Fruit fly (Drosophila melanogaster) whole organism, embryonic: ENCODE results near the gene Edg78E.
A peak's percentile ranks its signal among the peaks of the same experiment; 100 is the strongest.

Source experiments
- Bgb ChIP-seq: fragments of 200-800 bp; sonication (Bioruptor generic); IDR thresholded peaks from 2 replicates; pipeline ENCODE4 v1.3.6; 2022; ENCODE audit warnings: missing biosample characterization, missing genetic modification characterization; ENCODE audit not compliant: partially characterized antibody
- CG10565 ChIP-seq: fragments of 200-800 bp; sonication (Bioruptor generic); optimal IDR thresholded peaks from 3 replicates; lab custom pipeline; 2016; ENCODE audit warnings: missing biosample characterization, mild to moderate bottlenecking, missing genetic modification characterization
- CG10654 ChIP-seq: fragments of 200-800 bp; sonication (Bioruptor generic); optimal IDR thresholded peaks from 2 replicates; lab custom pipeline; 2016; ENCODE audit warnings: missing biosample characterization, missing genetic modification characterization
- CG11093 ChIP-seq: fragments of 200-800 bp; sonication (Bioruptor generic); IDR thresholded peaks from 3 replicates; pipeline ENCODE4 v1.3.6; 2022; ENCODE audit warnings: missing biosample characterization, missing genetic modification characterization
- CG11456 ChIP-seq: fragments of 200-800 bp; sonication (Bioruptor generic); IDR thresholded peaks from 3 replicates; pipeline ENCODE4 v1.3.6; 2022; ENCODE audit warnings: missing biosample characterization, missing genetic modification characterization
- CG11504 ChIP-seq: fragments of 200-800 bp; sonication (Bioruptor generic); optimal IDR thresholded peaks from 3 replicates; lab custom pipeline; 2019; ENCODE audit warnings: missing biosample characterization, mild to moderate bottlenecking, missing genetic modification characterization, moderate library complexity
- CG12744 ChIP-seq: fragments of 200-800 bp; sonication (Bioruptor generic); optimal IDR thresholded peaks from 2 replicates; lab custom pipeline; 2016; ENCODE audit warnings: missing biosample characterization, missing genetic modification characterization
- CG13775 ChIP-seq: fragments of 200-800 bp; sonication (Bioruptor generic); optimal IDR thresholded peaks from 3 replicates; lab custom pipeline; 2017; ENCODE audit warnings: missing biosample characterization, mild to moderate bottlenecking, missing genetic modification characterization
- CG15696 ChIP-seq: fragments of 200-800 bp; sonication (Bioruptor generic); optimal IDR thresholded peaks from 2 replicates; lab custom pipeline; 2019; ENCODE audit warnings: missing biosample characterization, mild to moderate bottlenecking, missing genetic modification characterization, moderate library complexity
- CG32772 ChIP-seq: fragments of 200-800 bp; sonication (Bioruptor generic); IDR thresholded peaks from 2 replicates; pipeline ENCODE4 v1.3.6; 2022; ENCODE audit warnings: missing biosample characterization, missing genetic modification characterization
- CG34422 ChIP-seq: fragments of 200-800 bp; sonication (Bioruptor generic); IDR thresholded peaks from 3 replicates; pipeline ENCODE4 v1.3.6; 2022; ENCODE audit warnings: missing biosample characterization, missing genetic modification characterization
- CG4404 ChIP-seq: fragments of 200-800 bp; sonication (Bioruptor generic); IDR thresholded peaks from 2 replicates; pipeline ENCODE4 v1.3.6; 2022; ENCODE audit warnings: missing biosample characterization, missing genetic modification characterization
- CG4707 ChIP-seq: fragments of 200-800 bp; sonication (Bioruptor generic); optimal IDR thresholded peaks from 2 replicates; lab custom pipeline; 2018; ENCODE audit warnings: missing biosample characterization, mild to moderate bottlenecking, missing genetic modification characterization, moderate library complexity
- CG5180 ChIP-seq: fragments of 200-800 bp; sonication (Bioruptor generic); optimal IDR thresholded peaks from 3 replicates; lab custom pipeline; 2017; ENCODE audit warnings: missing biosample characterization, missing genetic modification characterization, mild to moderate bottlenecking, moderate library complexity, missing genetic modification reagents
- CG6813 ChIP-seq: fragments of 200-800 bp; sonication (Bioruptor generic); optimal IDR thresholded peaks from 2 replicates; lab custom pipeline; 2017; ENCODE audit warnings: missing biosample characterization, missing genetic modification characterization, mild to moderate bottlenecking, moderate library complexity, missing genetic modification reagents
- CG7786 ChIP-seq: fragments of 200-800 bp; sonication (Bioruptor generic); optimal IDR thresholded peaks from 2 replicates; lab custom pipeline; 2016; ENCODE audit warnings: missing biosample characterization, missing genetic modification characterization
- Dad ChIP-seq: fragments of 200-800 bp; sonication (Bioruptor generic); optimal IDR thresholded peaks from 3 replicates; lab custom pipeline; 2016; ENCODE audit warnings: missing biosample characterization, missing genetic modification characterization
- Dek ChIP-seq: fragments of 200-800 bp; sonication (Bioruptor generic); optimal IDR thresholded peaks from 3 replicates; lab custom pipeline; 2019; ENCODE audit warnings: missing biosample characterization, mild to moderate bottlenecking, missing genetic modification characterization, moderate library complexity
- Doc3 ChIP-seq: fragments of 200-800 bp; sonication (Bioruptor generic); IDR thresholded peaks from 3 replicates; pipeline ENCODE4 v1.3.6; 2022; ENCODE audit warnings: missing biosample characterization, missing genetic modification characterization; ENCODE audit not compliant: partially characterized antibody
- GATAe ChIP-seq: fragments of 200-800 bp; sonication (Bioruptor generic); conservative IDR thresholded peaks from 2 replicates; pipeline ENCODE4 v1.3.6; 2022; ENCODE audit warnings: missing biosample characterization, missing genetic modification characterization
- Gsc ChIP-seq: fragments of 200-800 bp; sonication (Bioruptor generic); IDR thresholded peaks from 2 replicates; pipeline ENCODE4 v1.3.6; 2022; ENCODE audit warnings: missing biosample characterization, missing genetic modification characterization
- HmgD ChIP-seq: fragments of 200-800 bp; sonication (Bioruptor generic); optimal IDR thresholded peaks from 3 replicates; lab custom pipeline; 2016; ENCODE audit warnings: missing biosample characterization, missing genetic modification characterization
- Hr3 ChIP-seq: fragments of 200-800 bp; sonication (Bioruptor generic); optimal IDR thresholded peaks from 3 replicates; lab custom pipeline; 2016; ENCODE audit warnings: missing biosample characterization, missing genetic modification characterization
- Hr78 ChIP-seq, 2 experiments: fragments of 200-800 bp in 1 of 2; fragments of >200 bp in 1 of 2; sonication (Bioruptor generic) in 1 of 2; optimal IDR thresholded peaks; 2 replicates each; lab custom pipeline; 2017 to 2019; ENCODE audit warnings: missing biosample characterization in 2 of 2, missing genetic modification characterization in 2 of 2, mild to moderate bottlenecking in 1 of 2, moderate library complexity in 1 of 2
- Nf-YA ChIP-seq: fragments of 200-800 bp; sonication (Bioruptor generic); IDR thresholded peaks from 2 replicates; pipeline ENCODE4 v1.3.6; 2022; ENCODE audit warnings: missing biosample characterization, missing genetic modification characterization
- Nf-YB ChIP-seq: fragments of 200-800 bp; sonication (Bioruptor generic); optimal IDR thresholded peaks from 3 replicates; lab custom pipeline; 2019; ENCODE audit warnings: missing biosample characterization, mild to moderate bottlenecking, missing genetic modification characterization, moderate library complexity
- Scr ChIP-seq: fragments of 200-800 bp; sonication (Bioruptor generic); IDR thresholded peaks from 2 replicates; pipeline ENCODE4 v1.3.6; 2022; ENCODE audit warnings: missing biosample characterization, missing genetic modification characterization; ENCODE audit not compliant: partially characterized antibody
- abd-A ChIP-seq: fragments of 200-800 bp; sonication (Bioruptor generic); optimal IDR thresholded peaks from 3 replicates; lab custom pipeline; 2019; ENCODE audit warnings: missing biosample characterization, mild to moderate bottlenecking, missing genetic modification characterization, moderate library complexity
- az2 ChIP-seq: fragments of 200-800 bp; sonication (Bioruptor generic); optimal IDR thresholded peaks from 3 replicates; lab custom pipeline; 2016; ENCODE audit warnings: missing biosample characterization, missing genetic modification characterization
- cad ChIP-seq: fragments of >200 bp; optimal IDR thresholded peaks from 2 replicates; lab custom pipeline; 2017; ENCODE audit warnings: missing biosample characterization, missing genetic modification characterization
- crc ChIP-seq: fragments of 200-800 bp; sonication (Bioruptor generic); optimal IDR thresholded peaks from 2 replicates; lab custom pipeline; 2016; ENCODE audit warnings: missing biosample characterization, missing genetic modification characterization
- crol ChIP-seq: fragments of 200-800 bp; sonication (Bioruptor generic); IDR thresholded peaks from 2 replicates; pipeline ENCODE4 v1.3.6; 2022; ENCODE audit warnings: missing biosample characterization, missing genetic modification characterization
- dimm ChIP-seq: fragments of 200-800 bp; sonication (Bioruptor generic); IDR thresholded peaks from 2 replicates; pipeline ENCODE4 v1.3.6; 2022; ENCODE audit warnings: missing biosample characterization, missing genetic modification characterization
- ewg ChIP-seq: fragments of 200-800 bp; sonication (Bioruptor generic); optimal IDR thresholded peaks from 3 replicates; lab custom pipeline; 2017; ENCODE audit warnings: mild to moderate bottlenecking, missing biosample characterization, missing genetic modification reagents, missing genetic modification characterization
- fd64A ChIP-seq: fragments of 200-800 bp; sonication (Bioruptor generic); optimal IDR thresholded peaks from 3 replicates; lab custom pipeline; 2018; ENCODE audit warnings: missing biosample characterization, mild to moderate bottlenecking, missing genetic modification characterization
- gfzf ChIP-seq: fragments of 200-800 bp; sonication (Bioruptor generic); optimal IDR thresholded peaks from 2 replicates; lab custom pipeline; 2016; ENCODE audit warnings: missing biosample characterization, mild to moderate bottlenecking, missing genetic modification characterization, moderate library complexity
- gt ChIP-seq: fragments of 200-800 bp; sonication (Bioruptor generic); IDR thresholded peaks from 2 replicates; pipeline ENCODE4 v1.3.6; 2022; ENCODE audit warnings: missing biosample characterization, missing genetic modification characterization
- h ChIP-seq: fragments of >200 bp; optimal IDR thresholded peaks from 2 replicates; lab custom pipeline; 2017
- luna ChIP-seq: fragments of 200-800 bp; sonication (Bioruptor generic); optimal IDR thresholded peaks from 2 replicates; lab custom pipeline; 2016; ENCODE audit warnings: missing biosample characterization, missing genetic modification characterization
- nau ChIP-seq: fragments of 200-800 bp; sonication (Bioruptor generic); optimal IDR thresholded peaks from 3 replicates; lab custom pipeline; 2017; ENCODE audit warnings: missing biosample characterization, mild to moderate bottlenecking, missing genetic modification characterization, missing genetic modification reagents
- odd ChIP-seq: fragments of 200-800 bp; sonication (Bioruptor generic); optimal IDR thresholded peaks from 2 replicates; lab custom pipeline; 2017; ENCODE audit warnings: missing biosample characterization, mild to moderate bottlenecking, missing genetic modification characterization
- pnt ChIP-seq: fragments of 200-800 bp; sonication (Bioruptor generic); optimal IDR thresholded peaks from 3 replicates; lab custom pipeline; 2016; ENCODE audit warnings: missing biosample characterization, missing genetic modification characterization
- repo ChIP-seq: fragments of 200-800 bp; sonication (Bioruptor generic); optimal IDR thresholded peaks from 2 replicates; lab custom pipeline; 2016; ENCODE audit warnings: missing biosample characterization, missing genetic modification characterization
- sisA ChIP-seq: fragments of 200-800 bp; sonication (Bioruptor generic); IDR thresholded peaks from 2 replicates; pipeline ENCODE4 v1.3.6; 2022; ENCODE audit warnings: missing biosample characterization, missing genetic modification characterization
- slou ChIP-seq: fragments of 200-800 bp; sonication (Bioruptor generic); optimal IDR thresholded peaks from 3 replicates; lab custom pipeline; 2016; ENCODE audit warnings: missing biosample characterization, missing genetic modification characterization
- tll ChIP-seq, 2 experiments: fragments of 200-800 bp in 1 of 2; fragments of >200 bp in 1 of 2; sonication (Bioruptor generic) in 1 of 2; optimal IDR thresholded peaks; 2 replicates each; lab custom pipeline; 2017 to 2019; ENCODE audit warnings: missing biosample characterization in 2 of 2, missing genetic modification characterization in 2 of 2, mild to moderate bottlenecking in 1 of 2, moderate library complexity in 1 of 2
- ttk ChIP-seq: fragments of 200-800 bp; sonication (Bioruptor generic); IDR thresholded peaks from 2 replicates; pipeline ENCODE4 v2.1.2; 2022; ENCODE audit warnings: missing biosample characterization, missing genetic modification characterization
- zen2 ChIP-seq: fragments of 200-800 bp; sonication (Bioruptor generic); IDR thresholded peaks from 3 replicates; pipeline ENCODE4 v1.3.6; 2022; ENCODE audit warnings: missing biosample characterization, missing genetic modification characterization; ENCODE audit not compliant: partially characterized antibody

Gene Edg78E

dm6 chr3L:21276296-21277257 lies 21.0 kb downstream of the Edg78E start (continued):
- TF ChIP-seq CG11504 = peak; percentile 82
- TF ChIP-seq nau = no peak
- peak; percentile 67 for TF ChIP-seq crc
- peak; percentile 75 for TF ChIP-seq cad
- no peak for TF ChIP-seq CG6813 (GFP tag; lab: Kevin White, UChicago)
- no peak for TF ChIP-seq slou
- TF ChIP-seq abd-A (tag; lab: Kevin White, UChicago) = peak; percentile 94
- TF ChIP-seq h = no peak
- TF ChIP-seq Dad (GFP tag; lab: Kevin White, UChicago) = peak; percentile 29
- no peak for TF ChIP-seq Nf-YA (GFP tag; lab: Robert Waterston, UW)
- TF ChIP-seq Gsc (GFP tag; lab: Robert Waterston, UW) = no peak
- TF ChIP-seq zen2 (GFP tag; lab: Robert Waterston, UW) = no peak
- peak; percentile 11 for TF ChIP-seq CG5180
- TF ChIP-seq ewg (GFP tag; lab: Kevin White, UChicago) = peak; percentile 41
- TF ChIP-seq Bgb (GFP tag; lab: Robert Waterston, UW) = peak; percentile 29; the same call in 1 of the 2 replicates
- TF ChIP-seq pnt (GFP tag; lab: Kevin White, UChicago) = peak; percentile 68
- TF ChIP-seq luna (GFP tag; lab: Kevin White, UChicago) = no peak
- TF ChIP-seq Scr (GFP tag; lab: Robert Waterston, UW) = 0 out of 2 replicates have a peak, but pooled peaks have one; percentile 16
- peak; percentile 21 for TF ChIP-seq repo (GFP tag; lab: Kevin White, UChicago)
- no peak for TF ChIP-seq Hr78 (GFP tag; optimal IDR thresholded peaks at IDR 0.05; lab: Kevin White, UChicago)
- TF ChIP-seq Doc3 (GFP tag; lab: Robert Waterston, UW) = no peak
- 0 out of 2 replicates have a peak, but pooled peaks have one; percentile 11 for TF ChIP-seq ttk (GFP tag; lab: Robert Waterston, UW)
- peak; percentile 39 for TF ChIP-seq odd
- TF ChIP-seq CG11456 (GFP tag; lab: Robert Waterston, UW) = no peak
- TF ChIP-seq dimm (GFP tag; lab: Robert Waterston, UW) = no peak
- TF ChIP-seq CG15696 = peak; percentile 69
- no peak for TF ChIP-seq CG34422 (GFP tag; lab: Robert Waterston, UW)
- peak; percentile 47 for TF ChIP-seq CG10654 (GFP tag; lab: Kevin White, UChicago)
- TF ChIP-seq CG12744 (GFP tag; lab: Kevin White, UChicago) = no peak
- TF ChIP-seq CG13775 = peak; percentile 75
- peak; percentile 47 for TF ChIP-seq Hr3 (GFP tag; lab: Kevin White, UChicago)
- TF ChIP-seq CG4404 (GFP tag; lab: Robert Waterston, UW) = peak; percentile 50; the same call in 1 of the 2 replicates
- TF ChIP-seq tll (GFP tag; optimal IDR thresholded peaks at IDR 0.05; lab: Kevin White, UChicago) = peak in 1 of 2 experiments; percentile 88
- TF ChIP-seq CG32772 (GFP tag; lab: Robert Waterston, UW) = 0 out of 2 replicates have a peak, but pooled peaks have one; percentile 11
- TF ChIP-seq sisA (GFP tag; lab: Robert Waterston, UW) = peak; percentile 54
- TF ChIP-seq crol (GFP tag; lab: Robert Waterston, UW) = peak; percentile 96
- TF ChIP-seq CG7786 (GFP tag; lab: Kevin White, UChicago) = peak; percentile 68
- peak; percentile 75 for TF ChIP-seq az2 (GFP tag; lab: Kevin White, UChicago)
- TF ChIP-seq Dek (tag; lab: Kevin White, UChicago) = peak; percentile 11
- TF ChIP-seq CG11093 = 0 out of 3 replicates have a peak, but pooled peaks have one; percentile 18
- TF ChIP-seq fd64A (GFP tag; lab: Kevin White, UChicago) = no peak
- TF ChIP-seq Nf-YB (GFP tag; lab: Kevin White, UChicago) = peak; percentile 51
- no peak for TF ChIP-seq GATAe
- TF ChIP-seq gt (GFP tag; lab: Robert Waterston, UW) = no peak
- TF ChIP-seq gfzf (GFP tag; lab: Kevin White, UChicago) = no peak
- TF ChIP-seq HmgD (GFP tag; lab: Kevin White, UChicago) = peak; percentile 10
- TF ChIP-seq CG10565 (GFP tag; lab: Kevin White, UChicago) = no peak
- peak; percentile 11 for TF ChIP-seq CG4707 (GFP tag; lab: Kevin White, UChicago)
